Worm (Caenorhabditis elegans): ENCODE data around the gene K11H12.1.

- TF ChIP-seq zag-1 (tag; optimal IDR thresholded peaks at IDR 0.05) (no peak), pag-3 (tag; optimal IDR thresholded peaks at IDR 0.05; ENCODE audit: borderline replicate concordance, insufficient read depth) (no peak), blmp-1 (tag; optimal IDR thresholded peaks at IDR 0.05) (no peak), unc-62 (GFP tag; optimal IDR thresholded peaks at IDR 0.05) (no peak), nhr-76 (tag; optimal IDR thresholded peaks at IDR 0.05) (no peak), pax-3 (tag; optimal IDR thresholded peaks at IDR 0.05) (no peak), fos-1 (tag; optimal IDR thresholded peaks at IDR 0.05) (no peak), lin-39 (tag; optimal IDR thresholded peaks at IDR 0.05) (no peak), dsc-1 (tag; optimal IDR thresholded peaks at IDR 0.05) (no peak), vab-15 (tag; optimal IDR thresholded peaks at IDR 0.05) (no peak)
These were observed 21.4 kb downstream of the K11H12.1 start for ce11 chrIV:631869-632268.
